Worm (Caenorhabditis elegans): Measurements from ENCODE around the gene Y57A10A.5.

DNA sequence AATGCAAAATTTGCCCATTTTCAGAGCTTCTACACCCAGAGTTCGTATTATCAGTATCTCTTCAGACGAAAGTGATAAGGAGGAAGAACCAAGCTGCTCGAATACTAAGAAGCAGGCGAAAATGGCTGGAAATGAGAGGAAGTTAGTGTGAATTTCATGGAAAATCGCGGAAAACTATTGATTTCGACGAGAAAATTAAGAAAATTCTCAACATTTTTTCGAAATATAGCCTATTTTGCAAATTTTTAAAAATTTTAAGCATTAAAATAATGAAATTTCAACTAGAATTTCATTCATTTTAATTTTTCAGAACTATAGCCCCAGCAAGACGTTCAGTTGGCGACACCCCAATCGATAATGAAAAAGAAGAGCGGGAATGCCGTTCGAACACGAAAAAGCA is 10.7 kb upstream of the Y57A10A.5 start:
- TF ChIP-seq W03F9.2 (tag; optimal IDR thresholded peaks at IDR 0.05) (no peak), him-1 (tag; optimal IDR thresholded peaks at IDR 0.05) (no peak), dao-5 (tag; optimal IDR thresholded peaks at IDR 0.05) (no peak)

Measured in whole organism, L4/young adult.